Worm (Caenorhabditis elegans): Measurements from ENCODE around the gene srlf-33.

ce11 chrIV:11945621-11946020, 20.4 kb upstream of the srlf-33 start, which contains the start of gene ZK829.3:
- TF ChIP-seq pqm-1 (tag; optimal IDR thresholded peaks at IDR 0.05), result no peak
- no peak for TF ChIP-seq daf-12 (tag; optimal IDR thresholded peaks at IDR 0.05)
- TF ChIP-seq mdl-1 (tag; optimal IDR thresholded peaks at IDR 0.05), result no peak
- TF ChIP-seq snpc-4 (tag; optimal IDR thresholded peaks at IDR 0.05), result no peak
- TF ChIP-seq ceh-82 (tag; optimal IDR thresholded peaks at IDR 0.05), result no peak
- TF ChIP-seq nhr-25 (tag; optimal IDR thresholded peaks at IDR 0.05), result no peak
